Worm (Caenorhabditis elegans): ENCODE measurements around the gene H03A11.2.

DNA sequence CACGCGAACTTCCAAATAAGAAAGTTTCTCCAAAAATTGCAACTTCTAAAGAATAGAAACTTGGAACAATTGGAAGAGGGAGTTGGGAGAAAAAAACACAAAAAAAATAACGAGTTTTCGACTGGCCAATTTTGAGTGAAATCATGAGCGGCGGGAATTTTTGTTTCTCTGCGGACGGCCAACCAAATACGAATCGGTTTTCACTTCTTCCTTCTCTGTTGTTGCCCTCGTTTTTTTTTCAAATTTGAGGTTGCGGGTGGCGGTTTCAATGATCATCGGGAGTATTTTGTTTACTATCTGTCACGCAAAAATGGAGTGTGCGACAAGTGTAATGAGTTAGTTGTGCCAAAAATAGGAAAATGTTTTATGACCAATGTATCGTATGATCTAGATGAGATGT is 3.2 kb upstream of the H03A11.2 start:
- TF ChIP-seq ama-1 (optimal IDR thresholded peaks at IDR 0.05) (no peak), hmg-11 (tag; optimal IDR thresholded peaks at IDR 0.05) (no peak), aly-2 (tag; optimal IDR thresholded peaks at IDR 0.05) (no peak), pqm-1 (tag; optimal IDR thresholded peaks at IDR 0.05) (no peak), unc-62 (GFP tag; optimal IDR thresholded peaks at IDR 0.05) (no peak), fkh-10 (GFP tag; optimal IDR thresholded peaks at IDR 0.05) (no peak), nhr-237 (tag; optimal IDR thresholded peaks at IDR 0.05) (no peak), nhr-23 (tag; optimal IDR thresholded peaks at IDR 0.05) (no peak), nfya-1 (tag; optimal IDR thresholded peaks at IDR 0.05; ENCODE audit: insufficient read depth) (no peak), lin-15B (tag; optimal IDR thresholded peaks at IDR 0.05) (no peak), sea-2 (GFP tag; optimal IDR thresholded peaks at IDR 0.05) (no peak)
